Worm (Caenorhabditis elegans): ENCODE results near the gene thoc-1.

ce11 chrII:675303-675702, 26.6 kb upstream of the thoc-1 start, which contains the start of gene Y39F10C.1:
- TF ChIP-seq flt-1 (GFP tag; IDR thresholded peaks at IDR 0.05) (no peak), ztf-23 (GFP tag; IDR thresholded peaks at IDR 0.05) (no peak), med-1 (GFP tag; optimal IDR thresholded peaks at IDR 0.05; ENCODE audit: insufficient read depth) (no peak), tab-1 (GFP tag; IDR thresholded peaks at IDR 0.05) (no peak), T22C8.4 (GFP tag; IDR thresholded peaks at IDR 0.05) (no peak), ztf-29 (GFP tag; IDR thresholded peaks at IDR 0.05) (no peak)
